Worm (Caenorhabditis elegans): ENCODE measurements around the gene rps-27.

DNA sequence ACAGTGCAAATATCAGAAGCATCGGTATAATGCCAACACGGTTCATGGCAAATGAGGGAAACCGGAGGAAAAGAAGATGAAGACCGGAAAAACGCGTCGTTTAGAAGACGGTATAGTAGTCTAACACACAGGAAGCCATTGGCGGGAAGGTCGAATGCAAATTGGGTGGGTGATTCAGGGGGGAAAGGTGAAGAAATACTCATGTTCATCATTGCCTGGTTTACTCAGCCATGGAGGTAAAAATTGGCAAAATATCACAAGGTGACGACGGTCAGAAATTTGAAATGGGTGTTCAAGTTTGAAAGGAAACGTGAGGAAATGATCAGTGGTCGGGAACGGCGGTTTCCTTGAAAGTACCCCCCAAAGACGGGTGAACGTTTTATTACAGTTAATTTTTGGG lies 37.4 kb upstream of the rps-27 start, which contains the start of gene W03F9.11:
- TF ChIP-seq ztf-11 (tag; optimal IDR thresholded peaks at IDR 0.05) (no peak), cnd-1 (tag; optimal IDR thresholded peaks at IDR 0.05) (no peak), elt-3 (tag; optimal IDR thresholded peaks at IDR 0.05) (no peak), unc-62 (GFP tag; optimal IDR thresholded peaks at IDR 0.05) (no peak), snpc-4 (tag; optimal IDR thresholded peaks at IDR 0.05) (no peak)

All from whole organism, mixed stage, embryonic.